Fruit fly (Drosophila melanogaster) Kc167 (cell line): Measurements from ENCODE around the gene Pex1.

ENCODE experiments used
- Myc ChIP-seq: fragments of >200 bp; optimal IDR thresholded peaks from 2 replicates; lab custom pipeline; 2017; ENCODE audit warnings: missing external identifiers
- Sin3A ChIP-seq: fragments of >200 bp; optimal IDR thresholded peaks from 2 replicates; lab custom pipeline; 2018; ENCODE audit warnings: missing external identifiers
- h ChIP-seq: fragments of >200 bp; optimal IDR thresholded peaks from 3 replicates; lab custom pipeline; 2018; ENCODE audit warnings: missing external identifiers
- insv ChIP-seq: fragments of >200 bp; optimal IDR thresholded peaks from 3 replicates; lab custom pipeline; 2018; ENCODE audit warnings: missing external identifiers
- psq ChIP-seq: fragments of >200 bp; optimal IDR thresholded peaks from 2 replicates; lab custom pipeline; 2017; ENCODE audit warnings: missing external identifiers

DNA sequence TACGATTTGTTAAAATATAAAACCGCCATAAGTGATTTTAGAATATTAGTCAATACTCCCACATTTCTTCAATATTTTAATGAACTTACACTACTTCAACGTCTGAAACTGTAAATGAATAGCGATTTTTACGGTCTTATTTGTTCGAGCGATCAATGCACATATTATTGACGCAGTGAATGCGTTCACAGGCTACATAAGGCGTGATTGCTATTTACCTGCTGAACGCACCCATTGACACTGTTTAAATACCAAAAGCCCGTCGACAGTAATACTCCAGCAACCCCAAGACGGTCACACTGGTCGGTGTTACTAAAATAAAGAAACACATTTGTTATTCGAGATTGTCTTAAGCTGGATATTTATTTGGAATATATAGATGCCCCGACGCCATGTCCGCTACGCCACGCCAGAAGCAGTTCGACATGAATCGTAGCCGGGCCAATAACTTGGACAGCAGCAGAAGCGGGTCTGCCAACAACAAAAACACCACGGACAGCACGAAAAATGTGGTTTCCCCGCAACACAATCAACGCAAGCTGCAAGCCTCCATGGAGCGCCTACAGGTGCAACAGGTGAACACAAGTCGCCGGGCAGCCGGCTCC, 20.6 kb upstream of the Pex1 start, which contains the start of gene CG6833:
- no peak for TF ChIP-seq psq (lab: Kevin White, UChicago)
- TF ChIP-seq Myc (lab: Kevin White, UChicago): no peak
- no peak for TF ChIP-seq Sin3A (lab: Kevin White, UChicago)
- TF ChIP-seq h: no peak
- TF ChIP-seq insv (lab: Kevin White, UChicago): no peak
